Worm (Caenorhabditis elegans): ENCODE data around the gene wdr-37.

Gene wdr-37

ce11 chrIII:5568265-5568664, 31.6 kb downstream of the wdr-37 start:
- TF ChIP-seq unc-62 (GFP tag; optimal IDR thresholded peaks at IDR 0.05), result no peak

ce11 chrIII:5566496-5566895, 33.4 kb downstream of the wdr-37 start:
- no peak for TF ChIP-seq unc-62 (GFP tag; optimal IDR thresholded peaks at IDR 0.05)

ce11 chrIII:5565699-5566098, 34.2 kb downstream of the wdr-37 start:
- TF ChIP-seq unc-62 (GFP tag; optimal IDR thresholded peaks at IDR 0.05), result no peak

- TF ChIP-seq unc-62 (GFP tag; optimal IDR thresholded peaks at IDR 0.05), result no peak
These were observed 35.1 kb downstream of the wdr-37 start, which contains the start of gene mlc-3 for ce11 chrIII:5564799-5565198. Gene mlc-3 (plus strand): TSS chrIII:5565025.

- TF ChIP-seq unc-62 (GFP tag; optimal IDR thresholded peaks at IDR 0.05), result no peak
These were observed 35.5 kb downstream of the wdr-37 start for ce11 chrIII:5564325-5564724.

- TF ChIP-seq unc-62 (GFP tag; optimal IDR thresholded peaks at IDR 0.05), result no peak
These were observed 36.2 kb downstream of the wdr-37 start for ce11 chrIII:5563680-5564079.

ce11 chrIII:5557246-5557819, 42.5 kb downstream of the wdr-37 start, which contains the start of gene rpc-2:
Gene rpc-2 (plus strand): TSS chrIII:5557365.
- TF ChIP-seq unc-62 (GFP tag; optimal IDR thresholded peaks at IDR 0.05), result no peak

ce11 chrIII:5554884-5555500, 44.9 kb downstream of the wdr-37 start, which contains the start of the genes nmad-1 and hach-1:
Gene nmad-1 (minus strand): TSS chrIII:5554934.
Gene hach-1 (plus strand): TSS chrIII:5555450.
- TF ChIP-seq unc-62 (GFP tag; optimal IDR thresholded peaks at IDR 0.05), result no peak

- no peak for TF ChIP-seq unc-62 (GFP tag; optimal IDR thresholded peaks at IDR 0.05)
These were observed 46.8 kb downstream of the wdr-37 start for ce11 chrIII:5553098-5553497.

ce11 chrIII:5552072-5552667, 47.7 kb downstream of the wdr-37 start, which contains the start of gene F09F7.6:
Gene F09F7.6 (minus strand): TSS chrIII:5552135.
- TF ChIP-seq unc-62 (GFP tag; optimal IDR thresholded peaks at IDR 0.05), result no peak

- TF ChIP-seq unc-62 (GFP tag; optimal IDR thresholded peaks at IDR 0.05), result no peak
These were observed 49.0 kb downstream of the wdr-37 start for ce11 chrIII:5550844-5551243.

ce11 chrIII:5550193-5550592, 49.7 kb downstream of the wdr-37 start:
- TF ChIP-seq unc-62 (GFP tag; optimal IDR thresholded peaks at IDR 0.05), result no peak
